In genomic region chr2L:7313233-7313858, dm6 we compare ENCODE assay signal across 2 fruit fly cellular contexts.
A peak's percentile ranks its signal among the peaks of the same experiment; 100 is the strongest.
TF ChIP-seq lines count a peak whose summit lies in the region.

No protein-coding gene starts in this region.

TF ChIP-seq in whole organism, embryonic, 481 proteins besides CTCF, POLR2A, EP300 and RAD21 (continued from another document and continues in another):
- TF ChIP-seq wor (GFP tag; IDR thresholded peaks at IDR 0.05; lab: Robert Waterston, UW) (peak; percentile 51), zen2 (GFP tag; IDR thresholded peaks at IDR 0.05; lab: Robert Waterston, UW; ENCODE audit: partially characterized antibody) (no peak), gcm (GFP tag; optimal IDR thresholded peaks at IDR 0.05; lab: Kevin White, UChicago) (no peak), inv (GFP tag; IDR thresholded peaks at IDR 0.05; lab: Robert Waterston, UW; ENCODE audit: partially characterized antibody) (no peak), exex (tag; optimal IDR thresholded peaks at IDR 0.05; lab: Kevin White, UChicago) (no peak), oc (tag; optimal IDR thresholded peaks at IDR 0.05; lab: Kevin White, UChicago) (no peak), CG6791 (GFP tag; IDR thresholded peaks at IDR 0.05; lab: Robert Waterston, UW; ENCODE audit: partially characterized antibody) (0 out of 3 replicates have a peak, but pooled peaks have one; percentile 8), bowl (GFP tag; IDR thresholded peaks at IDR 0.05; lab: Robert Waterston, UW) (no peak), slou (GFP tag; optimal IDR thresholded peaks at IDR 0.05; lab: Kevin White, UChicago) (no peak), esg (GFP tag; conservative IDR thresholded peaks at IDR 0.05; lab: Robert Waterston, UW) (0 out of 2 replicates have a peak, but pooled peaks have one; percentile 28), ac (GFP tag; optimal IDR thresholded peaks at IDR 0.05; lab: Kevin White, UChicago) (no peak), tin (GFP tag; optimal IDR thresholded peaks at IDR 0.05; lab: Kevin White, UChicago) (peak; percentile 30), Blimp-1 (GFP tag; optimal IDR thresholded peaks at IDR 0.05; lab: Kevin White, UChicago) (peak; percentile 29), gt (GFP tag; IDR thresholded peaks at IDR 0.05; lab: Robert Waterston, UW) (no peak), ems (GFP tag; optimal IDR thresholded peaks at IDR 0.05; lab: Kevin White, UChicago) (no peak), Dll (GFP tag; IDR thresholded peaks at IDR 0.05; lab: Robert Waterston, UW; ENCODE audit: partially characterized antibody) (no peak), Mad (GFP tag; optimal IDR thresholded peaks at IDR 0.05; lab: Kevin White, UChicago) (no peak), schlank (tag; optimal IDR thresholded peaks at IDR 0.05; lab: Kevin White, UChicago) (no peak), usp (GFP tag; optimal IDR thresholded peaks at IDR 0.05; lab: Kevin White, UChicago) (no peak), CG8089 (GFP tag; optimal IDR thresholded peaks at IDR 0.05; lab: Kevin White, UChicago) (no peak), TFAM (GFP tag; optimal IDR thresholded peaks at IDR 0.05; lab: Kevin White, UChicago) (no peak), CG3847 (GFP tag; IDR thresholded peaks at IDR 0.05; lab: Robert Waterston, UW) (no peak), CG17361 (GFP tag; IDR thresholded peaks at IDR 0.05; lab: Robert Waterston, UW) (0 out of 3 replicates have a peak, but pooled peaks have one; percentile 30), CG15514 (GFP tag; optimal IDR thresholded peaks at IDR 0.05; lab: Kevin White, UChicago) (no peak), YL-1 (GFP tag; optimal IDR thresholded peaks at IDR 0.05; lab: Kevin White, UChicago) (no peak), CG33557 (GFP tag; optimal IDR thresholded peaks at IDR 0.05; lab: Kevin White, UChicago) (peak; percentile 1), gce (GFP tag; IDR thresholded peaks at IDR 0.05; lab: Robert Waterston, UW) (no peak), CG12744 (GFP tag; optimal IDR thresholded peaks at IDR 0.05; lab: Kevin White, UChicago) (no peak), Xbp1 (GFP tag; optimal IDR thresholded peaks at IDR 0.05; lab: Kevin White, UChicago) (no peak), D19A (tag; optimal IDR thresholded peaks at IDR 0.05; lab: Kevin White, UChicago) (peak; percentile 17), NC2α (GFP tag; optimal IDR thresholded peaks at IDR 0.05; lab: Kevin White, UChicago) (no peak), eve (GFP tag; optimal IDR thresholded peaks at IDR 0.05; lab: Kevin White, UChicago) (no peak), gro (GFP tag; optimal IDR thresholded peaks at IDR 0.05; lab: Kevin White, UChicago) (no peak), tio (GFP tag; optimal IDR thresholded peaks at IDR 0.05; lab: Kevin White, UChicago) (peak; percentile 10), CG34224 (GFP tag; IDR thresholded peaks at IDR 0.05; lab: Robert Waterston, UW; ENCODE audit: partially characterized antibody) (no peak), Sox100B (GFP tag; optimal IDR thresholded peaks at IDR 0.05; lab: Kevin White, UChicago) (no peak), vvl (GFP tag; IDR thresholded peaks at IDR 0.05; lab: Robert Waterston, UW) (peak; percentile 83), Nf-YB (GFP tag; optimal IDR thresholded peaks at IDR 0.05; lab: Kevin White, UChicago) (peak; percentile 85), CG18011 (GFP tag; optimal IDR thresholded peaks at IDR 0.05; lab: Kevin White, UChicago) (no peak), dmrt11E (tag; optimal IDR thresholded peaks at IDR 0.05; lab: Kevin White, UChicago) (peak; percentile 78), pum (GFP tag; optimal IDR thresholded peaks at IDR 0.05; lab: Kevin White, UChicago) (no peak), sd (tag; optimal IDR thresholded peaks at IDR 0.05; lab: Kevin White, UChicago) (no peak), tgo (GFP tag; IDR thresholded peaks at IDR 0.05; lab: Robert Waterston, UW) (peak; percentile 18; the same call in 1 of the 3 replicates), Myb (GFP tag; optimal IDR thresholded peaks at IDR 0.05; lab: Kevin White, UChicago) (no peak), emc (GFP tag; optimal IDR thresholded peaks at IDR 0.05; lab: Kevin White, UChicago) (no peak), CG4854 (GFP tag; optimal IDR thresholded peaks at IDR 0.05; lab: Kevin White, UChicago) (no peak), Lhr (GFP tag; optimal IDR thresholded peaks at IDR 0.05; lab: Kevin White, UChicago) (peak; percentile 11), CG32772 (GFP tag; IDR thresholded peaks at IDR 0.05; lab: Robert Waterston, UW) (no peak), kay (GFP tag; optimal IDR thresholded peaks at IDR 0.05; lab: Kevin White, UChicago) (no peak), gsb (GFP tag; IDR thresholded peaks at IDR 0.05; lab: Robert Waterston, UW) (no peak), CG15479 (GFP tag; optimal IDR thresholded peaks at IDR 0.05; lab: Kevin White, UChicago) (no peak), CG10147 (GFP tag; optimal IDR thresholded peaks at IDR 0.05; lab: Kevin White, UChicago) (no peak), MBD-R2 (GFP tag; IDR thresholded peaks at IDR 0.05; lab: Robert Waterston, UW) (no peak), btn (GFP tag; optimal IDR thresholded peaks at IDR 0.05; lab: Kevin White, UChicago) (peak; percentile 11), CG1792 (GFP tag; optimal IDR thresholded peaks at IDR 0.05; lab: Kevin White, UChicago) (no peak), sug (tag; optimal IDR thresholded peaks at IDR 0.05; lab: Kevin White, UChicago) (no peak), cato (GFP tag; optimal IDR thresholded peaks at IDR 0.05; lab: Kevin White, UChicago; ENCODE audit: borderline replicate concordance) (no peak), CG6689 (GFP tag; IDR thresholded peaks at IDR 0.05; lab: Robert Waterston, UW) (peak; percentile 65), CG12659 (GFP tag; optimal IDR thresholded peaks at IDR 0.05; lab: Kevin White, UChicago) (no peak), CG12219 (GFP tag; optimal IDR thresholded peaks at IDR 0.05; lab: Kevin White, UChicago) (no peak), dimm (GFP tag; IDR thresholded peaks at IDR 0.05; lab: Robert Waterston, UW) (no peak), CG2129 (GFP tag; IDR thresholded peaks at IDR 0.05; lab: Robert Waterston, UW; ENCODE audit: partially characterized antibody) (no peak), luna (GFP tag; optimal IDR thresholded peaks at IDR 0.05; lab: Kevin White, UChicago) (no peak), ase (GFP tag; IDR thresholded peaks at IDR 0.05; lab: Robert Waterston, UW) (no peak), Oli (tag; optimal IDR thresholded peaks at IDR 0.05; lab: Kevin White, UChicago) (no peak), tna (GFP tag; IDR thresholded peaks at IDR 0.05; lab: Robert Waterston, UW; ENCODE audit: partially characterized antibody) (no peak), shn (GFP tag; optimal IDR thresholded peaks at IDR 0.05; lab: Kevin White, UChicago) (no peak)

TF ChIP-seq in whole organism, prepupa, 60 proteins besides CTCF, POLR2A, EP300 and RAD21 (continued from another document):
- TF ChIP-seq spab (GFP tag; optimal IDR thresholded peaks at IDR 0.05; lab: Kevin White, UChicago) (peak; percentile 75), salr (GFP tag; optimal IDR thresholded peaks at IDR 0.05; lab: Kevin White, UChicago) (peak; percentile 74 to 84), CG10631 (GFP tag; optimal IDR thresholded peaks at IDR 0.05; lab: Kevin White, UChicago) (peak; percentile 80), ss (GFP tag; optimal IDR thresholded peaks at IDR 0.05; lab: Kevin White, UChicago) (peak; percentile 71 to 72), svp (GFP tag; lab: Kevin White, UChicago) (no peak), Sox15 (GFP tag; optimal IDR thresholded peaks at IDR 0.05; lab: Kevin White, UChicago) (no peak), acj6 (GFP tag; optimal IDR thresholded peaks at IDR 0.05; lab: Kevin White, UChicago) (peak; percentile 66), Ets21C (GFP tag; optimal IDR thresholded peaks at IDR 0.05; lab: Kevin White, UChicago) (no peak), CG9139 (GFP tag; optimal IDR thresholded peaks at IDR 0.05; lab: Kevin White, UChicago) (peak; percentile 61), dac (GFP tag; optimal IDR thresholded peaks at IDR 0.05; lab: Kevin White, UChicago) (peak; percentile 80), Eip75B (GFP tag; optimal IDR thresholded peaks at IDR 0.05; lab: Kevin White, UChicago) (peak; percentile 75), vri (GFP tag; optimal IDR thresholded peaks at IDR 0.05; lab: Kevin White, UChicago) (no peak), CG3032 (tag; optimal IDR thresholded peaks at IDR 0.05; lab: Kevin White, UChicago) (peak; percentile 88), Hr39 (GFP tag; optimal IDR thresholded peaks at IDR 0.05; lab: Kevin White, UChicago) (no peak), CG1621 (tag; optimal IDR thresholded peaks at IDR 0.05; lab: Kevin White, UChicago) (peak; percentile 85), OdsH (GFP tag; optimal IDR thresholded peaks at IDR 0.05; lab: Kevin White, UChicago) (peak; percentile 73), Sox102F (GFP tag; optimal IDR thresholded peaks at IDR 0.05; lab: Kevin White, UChicago) (no peak), CG6276 (GFP tag; optimal IDR thresholded peaks at IDR 0.05; lab: Kevin White, UChicago) (peak; percentile 83), CG10669 (GFP tag; optimal IDR thresholded peaks at IDR 0.05; lab: Kevin White, UChicago) (peak; percentile 78), CG6808 (GFP tag; optimal IDR thresholded peaks at IDR 0.05; lab: Kevin White, UChicago) (peak; percentile 75), fd85E (GFP tag; optimal IDR thresholded peaks at IDR 0.05; lab: Kevin White, UChicago) (no peak), topi (GFP tag; optimal IDR thresholded peaks at IDR 0.05; lab: Kevin White, UChicago) (peak; percentile 27), net (GFP tag; optimal IDR thresholded peaks at IDR 0.05; lab: Kevin White, UChicago) (peak; percentile 75), Ets96B (tag; optimal IDR thresholded peaks at IDR 0.05; lab: Kevin White, UChicago) (peak; percentile 85), lz (GFP tag; optimal IDR thresholded peaks at IDR 0.05; lab: Kevin White, UChicago) (no peak), CG11294 (GFP tag; IDR thresholded peaks at IDR 0.05; lab: Robert Waterston, UW) (peak; percentile 81), CG16779 (tag; optimal IDR thresholded peaks at IDR 0.05; lab: Kevin White, UChicago) (peak; percentile 43), Eip78C (GFP tag; lab: Kevin White, UChicago) (peak; percentile 95)
TF ChIP-seq in whole organism, prepupa: peak in this region for 42.
